Worm (Caenorhabditis elegans): Measurements from ENCODE around the gene mtre-1.
A peak's percentile ranks its signal among the peaks of the same experiment; 100 is the strongest.

Gene mtre-1

ce11 chrII:8075324-8075810 lies 25.0 kb upstream of the mtre-1 start, which contains the start of gene K02C4.2 (continued):
- TF ChIP-seq nhr-42 (GFP tag; IDR thresholded peaks at IDR 0.05) (peak; percentile 85), mxl-2 (GFP tag; conservative IDR thresholded peaks at IDR 0.05) (no peak), lin-13 (GFP tag; optimal IDR thresholded peaks at IDR 0.05) (peak; percentile 73), nhr-77 (tag; optimal IDR thresholded peaks at IDR 0.05) (peak; percentile 35), D1046.2 (GFP tag; IDR thresholded peaks at IDR 0.05) (peak; percentile 88), rbr-2 (tag; optimal IDR thresholded peaks at IDR 0.05) (peak; percentile 62), tra-1 (GFP tag; IDR thresholded peaks at IDR 0.05) (peak; percentile 90), madf-5 (GFP tag; IDR thresholded peaks at IDR 0.05) (peak in 1 of 2 experiments; percentile 81; a peak in 1 of 4 replicates), unc-130 (GFP tag; optimal IDR thresholded peaks at IDR 0.05) (peak; percentile 40), F10B5.3 (tag; optimal IDR thresholded peaks at IDR 0.05) (peak; percentile 18), dpl-1 (GFP tag; optimal IDR thresholded peaks at IDR 0.05) (peak; percentile 47), F49E8.2 (tag; optimal IDR thresholded peaks at IDR 0.05; ENCODE audit: borderline replicate concordance) (peak; percentile 45), php-3 (GFP tag; IDR thresholded peaks at IDR 0.05) (peak; percentile 78), pqm-1 (tag; optimal IDR thresholded peaks at IDR 0.05) (peak; percentile 28), lin-39 (tag; optimal IDR thresholded peaks at IDR 0.05) (no peak), ZK337.2 (GFP tag; IDR thresholded peaks at IDR 0.05) (peak; percentile 63; the same call in 1 of the 2 replicates), fkh-10 (GFP tag; optimal IDR thresholded peaks at IDR 0.05) (no peak), skn-1 (tag; optimal IDR thresholded peaks at IDR 0.05) (no peak), daf-8 (GFP tag; IDR thresholded peaks at IDR 0.05) (no peak), nhr-76 (tag; optimal IDR thresholded peaks at IDR 0.05) (no peak), unc-62 (GFP tag; optimal IDR thresholded peaks at IDR 0.05 in 1 of 2) (no peak), unc-62 (tag; optimal IDR thresholded peaks at IDR 0.05) (no peak), spr-3 (GFP tag; optimal IDR thresholded peaks at IDR 0.05) (peak; percentile 64), lin-38 (GFP tag; IDR thresholded peaks at IDR 0.05) (peak; percentile 83), nhr-102 (tag; optimal IDR thresholded peaks at IDR 0.05) (peak; percentile 75), dve-1 (tag; optimal IDR thresholded peaks at IDR 0.05; ENCODE audit: insufficient read depth) (peak; percentile 73), ama-1 (optimal IDR thresholded peaks at IDR 0.05) (no peak), zip-11 (GFP tag; IDR thresholded peaks at IDR 0.05) (0 out of 2 replicates have a peak, but pooled peaks have one; percentile 17), nhr-11 (tag; optimal IDR thresholded peaks at IDR 0.05) (no peak), dmd-6 (GFP tag; IDR thresholded peaks at IDR 0.05) (peak; percentile 83), attf-4 (tag; optimal IDR thresholded peaks at IDR 0.05) (no peak), hlh-30 (tag; optimal IDR thresholded peaks at IDR 0.05; ENCODE audit: insufficient read depth) (peak; percentile 88), tag-97 (GFP tag; IDR thresholded peaks at IDR 0.05) (no peak), jun-1 (tag; optimal IDR thresholded peaks at IDR 0.05) (peak; percentile 31), F26F4.8 (GFP tag; conservative IDR thresholded peaks at IDR 0.05) (peak; percentile 85), nhr-10 (tag; optimal IDR thresholded peaks at IDR 0.05) (peak; percentile 18), mep-1 (tag; optimal IDR thresholded peaks at IDR 0.05) (peak; percentile 83), lin-1 (GFP tag; IDR thresholded peaks at IDR 0.05) (peak; percentile 42; the same call in 1 of the 2 replicates), duxl-1 (tag; optimal IDR thresholded peaks at IDR 0.05; ENCODE audit: poor library complexity) (peak; percentile 92), vab-7 (GFP tag; IDR thresholded peaks at IDR 0.05) (peak; percentile 80), saeg-2 (GFP tag; IDR thresholded peaks at IDR 0.05) (0 out of 2 replicates have a peak, but pooled peaks have one; percentile 13), egl-43 (GFP tag; IDR thresholded peaks at IDR 0.05) (peak; percentile 96), lim-7 (GFP tag; IDR thresholded peaks at IDR 0.05) (peak; percentile 92), arid-1 (GFP tag; conservative IDR thresholded peaks at IDR 0.05) (peak; percentile 82), fos-1 (tag; optimal IDR thresholded peaks at IDR 0.05) (no peak), lir-3 (tag; optimal IDR thresholded peaks at IDR 0.05) (peak; percentile 64), aha-1 (tag) (peak; percentile 95), T20F7.1 (GFP tag; optimal IDR thresholded peaks at IDR 0.05) (peak; percentile 67), pha-4 (GFP tag; IDR thresholded peaks at IDR 0.05) (peak; percentile 85), pha-4 (tag; optimal IDR thresholded peaks at IDR 0.05) (no peak), hmg-1.1 (GFP tag; IDR thresholded peaks at IDR 0.05) (peak; percentile 82), R02D3.7 (tag; optimal IDR thresholded peaks at IDR 0.05) (peak; percentile 41)

Measured in whole organism, L4 larva.